Fruit fly (Drosophila melanogaster): ENCODE results near the gene mRpL23.
A peak's percentile ranks its signal among the peaks of the same experiment; 100 is the strongest.

The mRpL23 gene

DNA sequence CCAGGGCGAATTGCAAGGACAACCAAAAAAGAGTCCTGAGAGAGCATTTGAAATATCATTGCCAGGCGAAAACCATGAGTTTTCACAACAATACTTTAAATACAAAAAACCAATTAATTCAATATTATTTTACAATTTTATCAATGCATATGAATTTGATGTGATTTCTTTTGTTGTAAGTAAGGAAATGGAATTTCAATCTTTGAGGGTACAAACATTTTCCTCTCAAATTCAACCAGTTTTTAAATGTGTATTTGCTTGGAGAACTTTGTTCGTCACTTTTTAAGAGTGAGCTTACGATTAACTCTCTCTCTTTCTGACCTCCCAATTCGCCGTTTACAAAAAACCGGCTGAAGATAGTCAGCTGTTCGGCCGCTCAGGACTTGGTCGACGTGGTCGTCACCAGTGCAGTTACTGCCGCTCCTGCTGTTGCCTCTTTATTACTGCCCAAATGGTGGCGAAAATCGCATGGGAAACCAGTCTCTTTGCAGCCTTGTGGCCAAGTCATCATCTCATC lies 38.1 kb upstream of the mRpL23 start (continued):
- TF ChIP-seq D (optimal IDR thresholded peaks at IDR 0.05) (no peak), D (GFP tag; optimal IDR thresholded peaks at IDR 0.05) (no peak), Rx (GFP tag; IDR thresholded peaks at IDR 0.05) (no peak), Spps (tag; optimal IDR thresholded peaks at IDR 0.05) (no peak), CG30403 (GFP tag; optimal IDR thresholded peaks at IDR 0.05) (peak; percentile 27), ind (GFP tag; optimal IDR thresholded peaks at IDR 0.05) (peak; percentile 52), CG8359 (GFP tag; optimal IDR thresholded peaks at IDR 0.05; ENCODE audit: borderline replicate concordance) (no peak), zfh1 (GFP tag; IDR thresholded peaks at IDR 0.05) (no peak), crc (GFP tag; optimal IDR thresholded peaks at IDR 0.05) (no peak), CG33557 (GFP tag; optimal IDR thresholded peaks at IDR 0.05) (no peak), CG34224 (GFP tag; IDR thresholded peaks at IDR 0.05; ENCODE audit: partially characterized antibody) (no peak), CG13775 (GFP tag; optimal IDR thresholded peaks at IDR 0.05) (no peak), CG14050 (GFP tag; IDR thresholded peaks at IDR 0.05) (0 out of 3 replicates have a peak, but pooled peaks have one; percentile 38), D19A (tag; optimal IDR thresholded peaks at IDR 0.05) (no peak), esg (GFP tag; conservative IDR thresholded peaks at IDR 0.05) (peak; percentile 16; the same call in 1 of the 2 replicates), CG10959 (GFP tag; IDR thresholded peaks at IDR 0.05) (no peak), CG14965 (GFP tag; optimal IDR thresholded peaks at IDR 0.05; ENCODE audit: borderline replicate concordance) (no peak), Ets65A (GFP tag) (peak; percentile 64), CG6854 (GFP tag; optimal IDR thresholded peaks at IDR 0.05) (peak; percentile 33), az2 (GFP tag; optimal IDR thresholded peaks at IDR 0.05) (peak; percentile 2), pan (optimal IDR thresholded peaks at IDR 0.05) (no peak), pan (GFP tag; optimal IDR thresholded peaks at IDR 0.05 in 1 of 2, IDR thresholded peaks at IDR 0.05 in 1 of 2) (peak in 1 of 2 experiments; percentile 65), Poxn (GFP tag; IDR thresholded peaks at IDR 0.05) (no peak), CG6683 (GFP tag; optimal IDR thresholded peaks at IDR 0.05) (peak; percentile 44), fu2 (GFP tag; optimal IDR thresholded peaks at IDR 0.05) (no peak), B-H2 (GFP tag; optimal IDR thresholded peaks at IDR 0.05) (peak; percentile 40), CG11723 (GFP tag; optimal IDR thresholded peaks at IDR 0.05) (no peak), NfI (GFP tag; optimal IDR thresholded peaks at IDR 0.05) (peak; percentile 48), YL-1 (GFP tag; optimal IDR thresholded peaks at IDR 0.05) (no peak), nerfin-2 (GFP tag; IDR thresholded peaks at IDR 0.05; ENCODE audit: partially characterized antibody) (no peak), CG1602 (GFP tag; optimal IDR thresholded peaks at IDR 0.05) (no peak), Myb (GFP tag; optimal IDR thresholded peaks at IDR 0.05) (no peak), CG31365 (tag; optimal IDR thresholded peaks at IDR 0.05) (no peak), Xrp1 (GFP tag; IDR thresholded peaks at IDR 0.05) (peak; percentile 36; the same call in 1 of the 2 replicates), ab (GFP tag; optimal IDR thresholded peaks at IDR 0.05) (no peak), Abd-B (GFP tag; optimal IDR thresholded peaks at IDR 0.05) (no peak), CG7963 (GFP tag; IDR thresholded peaks at IDR 0.05; ENCODE audit: partially characterized antibody) (no peak), CG9609 (GFP tag; optimal IDR thresholded peaks at IDR 0.05) (no peak), Tbp (GFP tag; optimal IDR thresholded peaks at IDR 0.05) (no peak), Ada2b (GFP tag; IDR thresholded peaks at IDR 0.05) (peak; percentile 54; the same call in 1 of the 2 replicates), CG12155 (GFP tag; optimal IDR thresholded peaks at IDR 0.05) (peak; percentile 3), fd96Cb (tag; optimal IDR thresholded peaks at IDR 0.05) (no peak)

DNA sequence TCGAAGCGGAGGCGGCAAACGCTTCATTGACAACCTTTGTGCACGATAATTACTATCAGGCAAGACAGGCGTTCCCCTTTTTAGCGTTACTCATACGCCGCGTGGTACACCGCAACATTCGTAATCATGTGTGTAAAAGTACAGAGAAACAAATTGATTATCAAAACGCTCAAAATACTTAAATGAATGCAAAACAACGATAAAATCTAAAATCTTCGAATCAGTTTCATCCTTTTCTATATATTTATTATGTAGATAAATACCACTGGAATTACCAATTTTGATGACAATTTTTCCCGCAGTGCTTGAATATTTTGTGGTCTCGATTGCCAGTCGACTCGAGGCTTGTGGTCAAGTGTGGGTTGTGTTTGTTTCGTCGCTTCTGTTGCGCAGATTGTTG lies 37.4 kb upstream of the mRpL23 start:
- TF ChIP-seq CG18764 (GFP tag; optimal IDR thresholded peaks at IDR 0.05) (peak; percentile 13), ac (GFP tag; optimal IDR thresholded peaks at IDR 0.05) (no peak), bigmax (GFP tag; optimal IDR thresholded peaks at IDR 0.05) (no peak), CG3726 (GFP tag; IDR thresholded peaks at IDR 0.05) (no peak), CG15601 (tag; optimal IDR thresholded peaks at IDR 0.05) (no peak), CG10979 (tag; optimal IDR thresholded peaks at IDR 0.05) (peak; percentile 5), NC2α (GFP tag; optimal IDR thresholded peaks at IDR 0.05) (no peak), Sin3A (optimal IDR thresholded peaks at IDR 0.05) (no peak), gce (GFP tag; IDR thresholded peaks at IDR 0.05) (no peak), Sox102F (GFP tag; optimal IDR thresholded peaks at IDR 0.05) (peak; percentile 18), CG14710 (tag; optimal IDR thresholded peaks at IDR 0.05) (no peak), CG17361 (GFP tag; IDR thresholded peaks at IDR 0.05) (no peak), CG11695 (GFP tag; IDR thresholded peaks at IDR 0.05) (peak; percentile 37; the same call in 1 of the 3 replicates)

Data from whole organism, embryonic.